Fruit fly (Drosophila melanogaster) whole organism, pupa: ENCODE data around the gene ZnT63C.

ENCODE experiments used
- CG10348 ChIP-seq: fragments of 200-800 bp; sonication (Bioruptor generic); IDR thresholded peaks from 2 replicates; pipeline ENCODE4 v1.3.6; 2022; ENCODE audit warnings: missing biosample characterization, missing genetic modification characterization
- CG13204 ChIP-seq: fragments of 200-800 bp; sonication (Bioruptor generic); optimal IDR thresholded peaks from 2 replicates; lab custom pipeline; 2018; ENCODE audit warnings: missing biosample characterization, mild to moderate bottlenecking, missing genetic modification characterization, moderate library complexity
- CG15710 ChIP-seq: fragments of 200-800 bp; sonication (Bioruptor generic); optimal IDR thresholded peaks from 2 replicates; lab custom pipeline; 2018; ENCODE audit warnings: missing biosample characterization, mild to moderate bottlenecking, missing genetic modification characterization, moderate library complexity
- CG17806 ChIP-seq: fragments of 200-800 bp; sonication (Bioruptor generic); optimal IDR thresholded peaks from 2 replicates; lab custom pipeline; 2018; ENCODE audit warnings: missing biosample characterization, mild to moderate bottlenecking, missing genetic modification characterization, moderate library complexity
- CG32121 ChIP-seq: fragments of 200-800 bp; sonication (Bioruptor generic); IDR thresholded peaks from 2 replicates; pipeline ENCODE4 v1.3.6; 2022; ENCODE audit warnings: missing biosample characterization, missing genetic modification characterization
- CG8159 ChIP-seq: fragments of 200-800 bp; sonication (Bioruptor generic); optimal IDR thresholded peaks from 3 replicates; lab custom pipeline; 2018; ENCODE audit warnings: missing biosample characterization, mild to moderate bottlenecking, missing genetic modification characterization, moderate library complexity
- CG8301 ChIP-seq: fragments of 200-800 bp; sonication (Bioruptor generic); optimal IDR thresholded peaks from 2 replicates; lab custom pipeline; 2018; ENCODE audit warnings: missing biosample characterization, mild to moderate bottlenecking, missing genetic modification characterization
- EcR ChIP-seq: fragments of 200-800 bp; sonication (Bioruptor generic); optimal IDR thresholded peaks from 3 replicates; lab custom pipeline; 2019; ENCODE audit warnings: missing biosample characterization, missing genetic modification characterization, mild to moderate bottlenecking, moderate library complexity, missing genetic modification reagents
- Pif1A ChIP-seq: fragments of 200-800 bp; sonication (Bioruptor generic); optimal IDR thresholded peaks from 3 replicates; lab custom pipeline; 2016; ENCODE audit warnings: missing biosample characterization, missing genetic modification characterization
- fd96Ca ChIP-seq: fragments of 200-800 bp; sonication (Bioruptor generic); IDR thresholded peaks from 3 replicates; pipeline ENCODE4 v1.3.6; 2022; ENCODE audit warnings: missing biosample characterization, missing genetic modification characterization
- gl ChIP-seq: fragments of 200-800 bp; sonication (Bioruptor generic); optimal IDR thresholded peaks from 2 replicates; lab custom pipeline; 2018; ENCODE audit warnings: missing biosample characterization, mild to moderate bottlenecking, missing genetic modification characterization
- rn ChIP-seq: fragments of 200-800 bp; sonication (Bioruptor generic); IDR thresholded peaks from 2 replicates; pipeline ENCODE4 v1.3.6; 2022; ENCODE audit warnings: missing biosample characterization, missing genetic modification characterization

DNA sequence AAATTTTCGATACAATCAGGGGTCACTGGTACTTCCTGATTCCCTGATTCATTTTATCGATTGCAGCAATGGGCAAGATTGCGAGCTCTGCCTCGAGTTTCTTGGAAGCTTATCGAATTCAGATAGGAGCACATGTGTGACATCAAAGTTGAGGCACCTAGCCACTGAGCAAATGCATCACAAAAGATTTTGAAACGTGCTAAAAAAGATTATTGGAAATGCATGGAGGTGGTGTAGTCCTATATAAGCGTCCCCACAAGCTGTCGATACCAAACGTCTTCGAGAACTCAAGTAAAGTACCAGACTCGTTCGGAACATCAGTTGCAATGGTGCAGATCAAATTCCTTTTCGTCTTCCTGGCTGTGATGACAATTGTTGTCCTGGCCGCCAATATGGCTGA lies 10.5 kb downstream of the ZnT63C start, which contains the start of gene Drsl2:
- TF ChIP-seq CG15710 (tag; lab: Kevin White, UChicago), result no peak
- TF ChIP-seq gl (tag; lab: Kevin White, UChicago), result no peak
- no peak for TF ChIP-seq CG8301 (tag; lab: Kevin White, UChicago)
- TF ChIP-seq rn, result no peak
- no peak for TF ChIP-seq Pif1A (GFP tag; lab: Kevin White, UChicago)
- no peak for TF ChIP-seq CG8159 (tag; lab: Kevin White, UChicago)
- TF ChIP-seq CG13204, result no peak
- no peak for TF ChIP-seq CG32121 (GFP tag; lab: Robert Waterston, UW)
- no peak for TF ChIP-seq CG17806 (tag; lab: Kevin White, UChicago)
- TF ChIP-seq CG10348 (GFP tag; lab: Robert Waterston, UW), result no peak
- no peak for TF ChIP-seq fd96Ca (GFP tag; lab: Robert Waterston, UW)
- TF ChIP-seq EcR, result no peak
